Worm (Caenorhabditis elegans): ENCODE results near the gene Y57G7A.2.

Gene Y57G7A.2

ce11 chrII:1306036-1306435 is 10.2 kb downstream of the Y57G7A.2 start, which contains the start of gene emc-2:
TSS of gene emc-2 (minus strand) at chrII:1306136.
- TF ChIP-seq aptf-3 (GFP tag; IDR thresholded peaks at IDR 0.05) (no peak), snpc-4 (GFP tag; optimal IDR thresholded peaks at IDR 0.05) (no peak), snpc-4 (tag; optimal IDR thresholded peaks at IDR 0.05) (no peak), madf-8 (GFP tag; conservative IDR thresholded peaks at IDR 0.05) (no peak), F23B12.7 (tag; optimal IDR thresholded peaks at IDR 0.05; ENCODE audit: insufficient read depth) (no peak), hrde-1 (tag; optimal IDR thresholded peaks at IDR 0.05; ENCODE audit: borderline replicate concordance) (no peak), T07F8.4 (tag; optimal IDR thresholded peaks at IDR 0.05) (no peak), dpl-1 (GFP tag; optimal IDR thresholded peaks at IDR 0.05) (no peak), dox-1 (GFP tag; IDR thresholded peaks at IDR 0.05) (no peak), B0336.3 (GFP tag; IDR thresholded peaks at IDR 0.05) (no peak), rcor-1 (GFP tag; IDR thresholded peaks at IDR 0.05) (no peak), K11D2.4 (GFP tag; IDR thresholded peaks at IDR 0.05) (no peak), tlf-1 (GFP tag; optimal IDR thresholded peaks at IDR 0.05) (no peak), lin-54 (GFP tag; optimal IDR thresholded peaks at IDR 0.05) (no peak), zim-3 (tag; optimal IDR thresholded peaks at IDR 0.05) (no peak), nfya-2 (GFP tag; IDR thresholded peaks at IDR 0.05) (no peak), dpff-1 (tag; optimal IDR thresholded peaks at IDR 0.05) (no peak), him-1 (tag; optimal IDR thresholded peaks at IDR 0.05) (no peak), Y79H2A.3 (GFP tag; conservative IDR thresholded peaks at IDR 0.05) (no peak), ztf-22 (GFP tag; optimal IDR thresholded peaks at IDR 0.05) (no peak)

ce11 chrII:1306550-1306949 is 10.7 kb downstream of the Y57G7A.2 start:
- TF ChIP-seq lin-54 (GFP tag; optimal IDR thresholded peaks at IDR 0.05) (peak; percentile 80), nhr-27 (tag; optimal IDR thresholded peaks at IDR 0.05) (no peak), madf-6 (GFP tag; IDR thresholded peaks at IDR 0.05) (peak; percentile 94), him-1 (tag; optimal IDR thresholded peaks at IDR 0.05) (peak; percentile 20), ceh-100 (GFP tag; IDR thresholded peaks at IDR 0.05) (no peak), tbp1 (GFP tag; optimal IDR thresholded peaks at IDR 0.05) (peak; percentile 9), ama-1 (optimal IDR thresholded peaks at IDR 0.05) (no peak), ama-1 (GFP tag; optimal IDR thresholded peaks at IDR 0.05) (no peak), zfh-2 (GFP tag; conservative IDR thresholded peaks at IDR 0.05) (no peak), ceh-40 (GFP tag; IDR thresholded peaks at IDR 0.05) (no peak), madf-8 (GFP tag; conservative IDR thresholded peaks at IDR 0.05) (peak; percentile 73), F22D6.2 (tag; optimal IDR thresholded peaks at IDR 0.05) (no peak), xnd-1 (tag; optimal IDR thresholded peaks at IDR 0.05) (peak; percentile 96), B0019.2 (GFP tag; conservative IDR thresholded peaks at IDR 0.05) (no peak), hmg-1.2 (GFP tag; IDR thresholded peaks at IDR 0.05) (0 out of 2 replicates have a peak, but pooled peaks have one; percentile 9), F33H1.4 (GFP tag; IDR thresholded peaks at IDR 0.05) (peak; percentile 94), gei-17 (GFP tag; optimal IDR thresholded peaks at IDR 0.05) (no peak), efl-1 (GFP tag; optimal IDR thresholded peaks at IDR 0.05) (peak; percentile 35), ekl-4 (GFP tag; IDR thresholded peaks at IDR 0.05) (0 out of 2 replicates have a peak, but pooled peaks have one; percentile 34), ets-4 (GFP tag; optimal IDR thresholded peaks at IDR 0.05) (no peak), fkh-3 (tag; optimal IDR thresholded peaks at IDR 0.05) (no peak), snpc-3.4 (tag; optimal IDR thresholded peaks at IDR 0.05) (peak; percentile 61), D2030.7 (GFP tag; IDR thresholded peaks at IDR 0.05) (peak; percentile 72), lin-26 (GFP tag; IDR thresholded peaks at IDR 0.05) (no peak), F49E8.2 (tag; optimal IDR thresholded peaks at IDR 0.05; ENCODE audit: insufficient read depth) (peak; percentile 56), chd-7 (tag; optimal IDR thresholded peaks at IDR 0.05) (no peak), snpc-1.3 (tag; optimal IDR thresholded peaks at IDR 0.05; ENCODE audit: insufficient read depth) (peak; percentile 5), unc-62 (GFP tag; optimal IDR thresholded peaks at IDR 0.05) (no peak), F57A8.1 (GFP tag; optimal IDR thresholded peaks at IDR 0.05) (no peak), lsl-1 (GFP tag; optimal IDR thresholded peaks at IDR 0.05) (peak; percentile 96), mcd-1 (GFP tag; IDR thresholded peaks at IDR 0.05) (peak; percentile 45; the same call in 1 of the 2 replicates), ccch-3 (GFP tag; optimal IDR thresholded peaks at IDR 0.05) (no peak)
